Worm (Caenorhabditis elegans) whole organism, young adult: Measurements from ENCODE around the gene srh-138.

Experiments used
- dpl-1 ChIP-seq: fragments of 150-350 bp; optimal IDR thresholded peaks from 2 replicates; lab custom pipeline; 2014; ENCODE audit warnings: missing biosample characterization, missing genetic modification reagents, missing genetic modification characterization
- lir-1 ChIP-seq: fragments of 200-800 bp; sonication (Bioruptor generic); conservative IDR thresholded peaks from 2 replicates; pipeline ENCODE4 v1.3.6; 2022; ENCODE audit warnings: missing genetic modification reagents, missing genetic modification characterization, missing compliant biosample characterization

ce11 chrV:16443626-16444025 lies 27.2 kb downstream of the srh-138 start, which contains the start of gene srh-141:
- TF ChIP-seq dpl-1 (no peak), lir-1 (GFP tag; lab: Robert Waterston, UW) (no peak)
